Worm (Caenorhabditis elegans) whole organism, mixed stage, embryonic: ENCODE measurements around the gene clec-83.

Source experiments
- bed-3 ChIP-seq: fragments of 200-800 bp; sonication (Bioruptor generic); optimal IDR thresholded peaks from 3 replicates; lab custom pipeline; 2018; ENCODE audit warnings: mild to moderate bottlenecking, missing genetic modification characterization, moderate library complexity, missing compliant biosample characterization
- blmp-1 ChIP-seq: fragments of 150-350 bp; optimal IDR thresholded peaks from 2 replicates; lab custom pipeline; 2014; ENCODE audit warnings: missing biosample characterization, missing genetic modification characterization
- ceh-39 ChIP-seq: fragments of 150-350 bp; optimal IDR thresholded peaks from 2 replicates; lab custom pipeline; 2014; ENCODE audit warnings: missing biosample characterization, missing genetic modification characterization
- ceh-43 ChIP-seq: fragments of 200-800 bp; sonication (Bioruptor generic); optimal IDR thresholded peaks from 2 replicates; lab custom pipeline; 2018; ENCODE audit warnings: mild to moderate bottlenecking, missing genetic modification characterization, moderate library complexity, missing compliant biosample characterization
- ceh-83 ChIP-seq: fragments of 200-800 bp; sonication (Bioruptor generic); optimal IDR thresholded peaks from 2 replicates; lab custom pipeline; 2018; ENCODE audit warnings: mild to moderate bottlenecking, missing genetic modification characterization, missing compliant biosample characterization
- cnd-1 ChIP-seq: fragments of 200-800 bp; sonication (Bioruptor generic); optimal IDR thresholded peaks from 2 replicates; lab custom pipeline; 2018; ENCODE audit warnings: mild to moderate bottlenecking, missing genetic modification characterization, missing compliant biosample characterization
- drap-1 ChIP-seq: fragments of 200-800 bp; sonication (Bioruptor generic); optimal IDR thresholded peaks from 3 replicates; lab custom pipeline; 2018; ENCODE audit warnings: mild to moderate bottlenecking, missing genetic modification characterization, missing compliant biosample characterization
- elt-1 ChIP-seq: sonication (generic microtip); optimal IDR thresholded peaks from 2 replicates; lab custom pipeline; 2017; ENCODE audit warnings: missing genetic modification characterization, mild to moderate bottlenecking, missing compliant biosample characterization, antibody characterized with exemption, moderate library complexity, borderline replicate concordance; ENCODE audit not compliant: insufficient read depth
- elt-3 ChIP-seq: fragments of 150-350 bp; optimal IDR thresholded peaks from 2 replicates; lab custom pipeline; 2014; ENCODE audit warnings: missing biosample characterization, missing genetic modification characterization
- flh-1 ChIP-seq: fragments of 200-800 bp; sonication (Bioruptor generic); optimal IDR thresholded peaks from 2 replicates; lab custom pipeline; 2018; ENCODE audit warnings: mild to moderate bottlenecking, missing genetic modification characterization, moderate library complexity, missing compliant biosample characterization
- ham-2 ChIP-seq: fragments of 200-800 bp; sonication (Bioruptor generic); optimal IDR thresholded peaks from 2 replicates; lab custom pipeline; 2018; ENCODE audit warnings: mild to moderate bottlenecking, missing genetic modification characterization, missing compliant biosample characterization
- hlh-1 ChIP-seq: fragments of 150-350 bp; optimal IDR thresholded peaks from 2 replicates; lab custom pipeline; 2014; ENCODE audit warnings: missing biosample characterization, missing genetic modification reagents, missing genetic modification characterization
- lin-32 ChIP-seq: fragments of 200-800 bp; sonication (Bioruptor generic); optimal IDR thresholded peaks from 2 replicates; lab custom pipeline; 2018; ENCODE audit warnings: mild to moderate bottlenecking, missing genetic modification characterization, missing compliant biosample characterization
- lsy-2 ChIP-seq: fragments of 150-350 bp; optimal IDR thresholded peaks from 2 replicates; lab custom pipeline; 2014; ENCODE audit warnings: missing biosample characterization, missing genetic modification characterization
- mab-5 ChIP-seq: fragments of 150-350 bp; optimal IDR thresholded peaks from 2 replicates; lab custom pipeline; 2014; ENCODE audit warnings: missing biosample characterization, missing genetic modification characterization
- mls-2 ChIP-seq: sonication (generic microtip); optimal IDR thresholded peaks from 2 replicates; lab custom pipeline; 2016; ENCODE audit warnings: mild to moderate bottlenecking, missing genetic modification characterization, moderate library complexity, missing compliant biosample characterization
- nhr-12 ChIP-seq: fragments of 150-350 bp; optimal IDR thresholded peaks from 2 replicates; lab custom pipeline; 2014; ENCODE audit warnings: missing biosample characterization, missing genetic modification characterization
- nhr-2 ChIP-seq: fragments of 150-350 bp; optimal IDR thresholded peaks from 2 replicates; lab custom pipeline; 2014; ENCODE audit warnings: missing biosample characterization, missing genetic modification characterization
- nhr-237 ChIP-seq: fragments of 150-350 bp; optimal IDR thresholded peaks from 2 replicates; lab custom pipeline; 2014; ENCODE audit warnings: missing biosample characterization, missing genetic modification characterization
- nhr-28 ChIP-seq: fragments of 150-350 bp; optimal IDR thresholded peaks from 2 replicates; lab custom pipeline; 2014; ENCODE audit warnings: missing biosample characterization, missing genetic modification characterization
- nhr-76 ChIP-seq: sonication (generic microtip); optimal IDR thresholded peaks from 2 replicates; lab custom pipeline; 2017; ENCODE audit warnings: missing biosample characterization, missing genetic modification characterization
- pha-4 ChIP-seq: fragments of 150-350 bp; optimal IDR thresholded peaks from 2 replicates; lab custom pipeline; 2018; ENCODE audit warnings: missing biosample characterization, missing genetic modification reagents, missing genetic modification characterization
- sem-2 ChIP-seq: fragments of 200-800 bp; sonication (Bioruptor generic); optimal IDR thresholded peaks from 2 replicates; lab custom pipeline; 2018; ENCODE audit warnings: mild to moderate bottlenecking, missing genetic modification characterization, missing compliant biosample characterization
- snpc-4 ChIP-seq: fragments of 150-350 bp; optimal IDR thresholded peaks from 2 replicates; lab custom pipeline; 2014; ENCODE audit warnings: missing biosample characterization, missing genetic modification characterization
- sptf-1 ChIP-seq: sonication (generic microtip); optimal IDR thresholded peaks from 2 replicates; lab custom pipeline; 2017; ENCODE audit warnings: mild to moderate bottlenecking, missing genetic modification characterization, moderate library complexity, missing compliant biosample characterization
- tbx-8 ChIP-seq: fragments of 200-800 bp; sonication (Bioruptor generic); optimal IDR thresholded peaks from 2 replicates; lab custom pipeline; 2018; ENCODE audit warnings: mild to moderate bottlenecking, missing genetic modification characterization, moderate library complexity, missing compliant biosample characterization
- unc-120 ChIP-seq: sonication (generic microtip); optimal IDR thresholded peaks from 2 replicates; lab custom pipeline; 2017; ENCODE audit warnings: missing genetic modification characterization, missing compliant biosample characterization; ENCODE audit not compliant: poor library complexity, severe bottlenecking
- unc-39 ChIP-seq: fragments of 150-350 bp; optimal IDR thresholded peaks from 2 replicates; lab custom pipeline; 2014; ENCODE audit warnings: missing biosample characterization, missing genetic modification characterization
- unc-62 ChIP-seq: fragments of 150-350 bp; optimal IDR thresholded peaks from 2 replicates; lab custom pipeline; 2014; ENCODE audit warnings: missing biosample characterization, missing genetic modification reagents, missing genetic modification characterization
- zip-8 ChIP-seq: fragments of 150-350 bp; optimal IDR thresholded peaks from 2 replicates; lab custom pipeline; 2014; ENCODE audit warnings: missing biosample characterization, missing genetic modification characterization
- ztf-11 ChIP-seq: fragments of 150-350 bp; optimal IDR thresholded peaks from 2 replicates; lab custom pipeline; 2014; ENCODE audit warnings: missing biosample characterization, missing genetic modification characterization

Gene clec-83

DNA sequence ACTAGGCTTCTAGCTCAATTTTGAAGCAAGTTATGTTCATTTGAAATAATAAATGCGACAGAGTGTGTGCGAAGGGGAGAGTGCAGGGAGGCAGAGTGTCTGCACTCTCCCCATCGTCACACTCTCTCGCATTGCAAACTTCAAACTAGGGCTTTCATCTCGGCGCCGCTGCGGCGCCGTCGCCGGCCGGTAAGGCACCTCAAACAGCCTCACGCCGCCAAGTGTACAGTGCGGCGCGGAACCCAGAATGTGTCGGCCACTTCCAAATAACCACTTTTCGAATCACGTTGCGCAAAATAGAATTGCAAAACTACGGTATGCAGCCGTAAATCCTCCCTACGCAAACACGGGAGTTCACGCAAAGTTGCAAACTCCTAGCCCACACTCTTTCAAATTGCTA, 8.0 kb upstream of the clec-83 start:
- TF ChIP-seq elt-3 (tag; lab: Kevin White, UChicago) (no peak), nhr-76 (tag; lab: Kevin White, UChicago) (no peak), mab-5 (tag; lab: Kevin White, UChicago) (no peak), unc-39 (tag; lab: Kevin White, UChicago) (no peak), elt-1 (tag; lab: Kevin White, UChicago) (no peak), unc-62 (no peak), nhr-2 (tag; lab: Kevin White, UChicago) (no peak), lin-32 (GFP tag; lab: Kevin White, UChicago) (no peak), ztf-11 (no peak), mls-2 (tag; lab: Kevin White, UChicago) (no peak), snpc-4 (tag; lab: Kevin White, UChicago) (no peak), unc-120 (tag; lab: Kevin White, UChicago) (no peak)

- TF ChIP-seq nhr-237 (tag; lab: Kevin White, UChicago) (no peak), pha-4 (tag; lab: Kevin White, UChicago) (peak; percentile 33)
- TF ChIP-seq, all 35 proteins: peak for 1
These were observed 5.0 kb upstream of the clec-83 start, which contains the start of gene Y54G2A.40 for ce11 chrIV:2846264-2846663. Gene Y54G2A.40, plus strand, starts transcription at chrIV:2846476.

- TF ChIP-seq nhr-28 (no peak), ham-2 (no peak)
- TF ChIP-seq, all 35 proteins: peak for 0
These were observed 2.6 kb upstream of the clec-83 start, which contains the start of gene Y54G2A.15 for ce11 chrIV:2843882-2844281. Gene Y54G2A.15, minus strand, starts transcription at chrIV:2843982.

DNA sequence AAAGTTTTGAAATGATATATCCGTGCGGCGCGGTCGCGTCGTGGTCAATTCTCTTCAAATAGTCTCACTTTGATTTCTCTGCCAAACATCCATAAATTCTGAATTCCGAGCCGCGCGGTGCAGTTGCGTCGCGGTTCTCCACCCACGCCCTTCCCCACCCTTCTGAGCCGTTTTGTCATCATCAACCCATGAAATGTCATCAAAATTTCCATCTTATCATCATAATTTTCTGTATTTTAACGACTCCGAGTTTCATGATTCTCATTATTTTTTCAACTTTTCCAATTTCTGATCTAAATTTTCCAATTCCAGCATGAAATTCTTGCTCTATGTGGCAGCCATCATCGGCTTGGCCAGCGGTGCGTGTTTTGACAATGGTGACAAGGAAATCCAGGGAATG, 890 bp upstream of the clec-83 start, which contains the start of gene clec-84:
Gene clec-84, plus strand, starts transcription at position 301 of the 400 bp plus-strand sequence.
- no peak for TF ChIP-seq pha-4 (tag; lab: Kevin White, UChicago)
- TF ChIP-seq bed-3 (GFP tag; lab: Kevin White, UChicago): no peak
- no peak for TF ChIP-seq ceh-83 (GFP tag; lab: Kevin White, UChicago)
- TF ChIP-seq hlh-1: no peak
- TF ChIP-seq zip-8 (tag; lab: Kevin White, UChicago): no peak
- TF ChIP-seq elt-1 (tag; lab: Kevin White, UChicago): no peak
- TF ChIP-seq ztf-11: no peak
- no peak for TF ChIP-seq nhr-76 (tag; lab: Kevin White, UChicago)
- no peak for TF ChIP-seq elt-3 (tag; lab: Kevin White, UChicago)
- no peak for TF ChIP-seq tbx-8
- no peak for TF ChIP-seq lsy-2 (tag; lab: Kevin White, UChicago)
- no peak for TF ChIP-seq sptf-1 (tag; lab: Kevin White, UChicago)

ce11 chrIV:2838308-2838707, 3.0 kb downstream of the clec-83 start, which contains the start of gene Y54G2A.7:
Gene Y54G2A.7, plus strand, starts transcription at chrIV:2838608.
- TF ChIP-seq ztf-11 (no peak), drap-1 (GFP tag; lab: Kevin White, UChicago) (no peak), blmp-1 (tag; lab: Kevin White, UChicago) (no peak), snpc-4 (tag; lab: Kevin White, UChicago) (no peak), lsy-2 (tag; lab: Kevin White, UChicago) (no peak), tbx-8 (no peak)

DNA sequence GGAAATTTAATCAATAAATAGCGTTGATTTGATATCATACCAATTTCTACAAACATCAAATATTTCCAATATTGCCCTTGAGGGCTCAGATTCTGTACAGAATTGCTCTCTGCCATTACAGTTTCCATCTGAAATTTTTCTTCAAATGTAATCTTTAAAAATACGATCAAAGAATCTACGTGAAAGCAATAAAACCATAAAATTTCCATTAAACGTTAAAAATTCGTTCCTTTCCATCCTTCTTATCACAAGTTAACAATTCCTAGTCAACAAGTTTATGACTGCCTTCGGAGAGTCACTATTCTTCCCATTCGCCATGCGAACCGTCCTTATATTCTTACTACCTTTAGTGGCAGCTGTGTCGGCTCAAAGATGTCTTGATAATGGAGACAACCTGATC, 5.9 kb downstream of the clec-83 start, which contains the start of gene clec-82:
Gene clec-82, plus strand, starts transcription at position 301 of the 400 bp plus-strand sequence.
- TF ChIP-seq nhr-76 (tag; lab: Kevin White, UChicago) (no peak), tbx-8 (no peak), cnd-1 (tag; lab: Kevin White, UChicago) (no peak), snpc-4 (tag; lab: Kevin White, UChicago) (no peak), unc-62 (no peak), zip-8 (tag; lab: Kevin White, UChicago) (no peak), sem-2 (GFP tag; lab: Kevin White, UChicago) (no peak), mab-5 (tag; lab: Kevin White, UChicago) (no peak), flh-1 (GFP tag; lab: Kevin White, UChicago) (no peak), ceh-39 (no peak), nhr-12 (tag; lab: Kevin White, UChicago) (no peak), drap-1 (GFP tag; lab: Kevin White, UChicago) (no peak), ceh-83 (GFP tag; lab: Kevin White, UChicago) (no peak), ceh-43 (GFP tag; lab: Kevin White, UChicago) (no peak), nhr-2 (tag; lab: Kevin White, UChicago) (no peak)
